Worm (Caenorhabditis elegans) whole organism, mixed stage, embryonic: Measurements from ENCODE around the gene algn-3.

Source experiments
- bed-3 ChIP-seq: fragments of 200-800 bp; sonication (Bioruptor generic); optimal IDR thresholded peaks from 3 replicates; lab custom pipeline; 2018; ENCODE audit warnings: mild to moderate bottlenecking, missing genetic modification characterization, moderate library complexity, missing compliant biosample characterization
- drap-1 ChIP-seq: fragments of 200-800 bp; sonication (Bioruptor generic); optimal IDR thresholded peaks from 3 replicates; lab custom pipeline; 2018; ENCODE audit warnings: mild to moderate bottlenecking, missing genetic modification characterization, missing compliant biosample characterization
- elt-1 ChIP-seq: sonication (generic microtip); optimal IDR thresholded peaks from 2 replicates; lab custom pipeline; 2017; ENCODE audit warnings: missing genetic modification characterization, mild to moderate bottlenecking, missing compliant biosample characterization, antibody characterized with exemption, moderate library complexity, borderline replicate concordance; ENCODE audit not compliant: insufficient read depth
- hlh-1 ChIP-seq: fragments of 150-350 bp; optimal IDR thresholded peaks from 2 replicates; lab custom pipeline; 2014; ENCODE audit warnings: missing biosample characterization, missing genetic modification reagents, missing genetic modification characterization
- lin-13 ChIP-seq: fragments of 150-350 bp; optimal IDR thresholded peaks from 2 replicates; lab custom pipeline; 2014; ENCODE audit warnings: missing biosample characterization, missing genetic modification characterization
- lsy-2 ChIP-seq: fragments of 150-350 bp; optimal IDR thresholded peaks from 2 replicates; lab custom pipeline; 2014; ENCODE audit warnings: missing biosample characterization, missing genetic modification characterization
- mep-1 ChIP-seq: fragments of 150-350 bp; optimal IDR thresholded peaks from 2 replicates; lab custom pipeline; 2017; ENCODE audit warnings: missing biosample characterization, missing genetic modification reagents, missing genetic modification characterization, inconsistent platforms
- nhr-12 ChIP-seq: fragments of 150-350 bp; optimal IDR thresholded peaks from 2 replicates; lab custom pipeline; 2014; ENCODE audit warnings: missing biosample characterization, missing genetic modification characterization
- nhr-2 ChIP-seq: fragments of 150-350 bp; optimal IDR thresholded peaks from 2 replicates; lab custom pipeline; 2014; ENCODE audit warnings: missing biosample characterization, missing genetic modification characterization
- nhr-28 ChIP-seq: fragments of 150-350 bp; optimal IDR thresholded peaks from 2 replicates; lab custom pipeline; 2014; ENCODE audit warnings: missing biosample characterization, missing genetic modification characterization
- snpc-4 ChIP-seq: fragments of 150-350 bp; optimal IDR thresholded peaks from 2 replicates; lab custom pipeline; 2014; ENCODE audit warnings: missing biosample characterization, missing genetic modification characterization
- unc-39 ChIP-seq: fragments of 150-350 bp; optimal IDR thresholded peaks from 2 replicates; lab custom pipeline; 2014; ENCODE audit warnings: missing biosample characterization, missing genetic modification characterization
- ztf-11 ChIP-seq: fragments of 150-350 bp; optimal IDR thresholded peaks from 2 replicates; lab custom pipeline; 2014; ENCODE audit warnings: missing biosample characterization, missing genetic modification characterization

ce11 chrII:14118391-14118790 lies 14.2 kb downstream of the algn-3 start:
- TF ChIP-seq nhr-12 (no peak), nhr-28 (tag; lab: Kevin White, UChicago) (no peak), snpc-4 (tag; lab: Kevin White, UChicago) (no peak), lsy-2 (tag; lab: Kevin White, UChicago) (no peak), nhr-2 (no peak), unc-39 (tag; lab: Kevin White, UChicago) (no peak), elt-1 (tag; lab: Kevin White, UChicago) (no peak), bed-3 (GFP tag; lab: Kevin White, UChicago) (no peak), hlh-1 (tag; lab: Kevin White, UChicago) (no peak), ztf-11 (no peak), mep-1 (no peak), lin-13 (tag; lab: Kevin White, UChicago) (no peak), drap-1 (GFP tag; lab: Kevin White, UChicago) (no peak)
